Worm (Caenorhabditis elegans): Measurements from ENCODE around the gene Y54G2A.45.
A peak's percentile ranks its signal among the peaks of the same experiment; 100 is the strongest.

Gene Y54G2A.45

DNA sequence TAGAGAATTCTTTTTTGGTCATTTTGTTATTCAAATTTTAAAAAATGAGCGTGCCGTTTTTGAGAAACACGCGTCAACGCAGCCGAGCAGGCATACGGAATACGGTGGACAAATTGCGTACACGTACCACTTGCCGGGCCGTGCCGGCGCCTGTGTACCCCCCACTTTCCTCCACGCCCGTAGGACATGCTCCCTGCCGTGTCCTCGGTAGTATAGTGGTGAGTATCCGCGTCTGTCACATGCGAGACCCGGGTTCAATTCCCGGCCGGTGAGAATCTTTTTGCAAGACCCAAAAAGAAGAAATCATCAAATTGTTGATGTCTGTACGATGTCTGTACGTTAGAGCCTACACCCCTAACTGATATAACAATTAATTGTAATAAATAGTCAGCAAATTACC, 2.5 kb downstream of the Y54G2A.45 start (continued):
- peak; percentile 33; the same call in 1 of the 2 replicates for TF ChIP-seq cebp-2 (GFP tag; IDR thresholded peaks at IDR 0.05)
- TF ChIP-seq F10E7.11 (tag; optimal IDR thresholded peaks at IDR 0.05): no peak
- TF ChIP-seq zfh-2 (GFP tag; conservative IDR thresholded peaks at IDR 0.05): peak; percentile 54
- no peak for TF ChIP-seq snpc-1.3 (tag; optimal IDR thresholded peaks at IDR 0.05; ENCODE audit: insufficient read depth)
- TF ChIP-seq lir-1 (GFP tag; conservative IDR thresholded peaks at IDR 0.05): no peak
- no peak for TF ChIP-seq athp-1 (tag; optimal IDR thresholded peaks at IDR 0.05)
- TF ChIP-seq lsl-1 (GFP tag; optimal IDR thresholded peaks at IDR 0.05): peak; percentile 7
- no peak for TF ChIP-seq ekl-4 (GFP tag; IDR thresholded peaks at IDR 0.05)
- no peak for TF ChIP-seq mxl-1 (tag; optimal IDR thresholded peaks at IDR 0.05)
- TF ChIP-seq bed-2 (GFP tag; IDR thresholded peaks at IDR 0.05): no peak
- no peak for TF ChIP-seq ceh-91 (GFP tag; IDR thresholded peaks at IDR 0.05)
- peak; percentile 89 for TF ChIP-seq tbp1 (GFP tag; optimal IDR thresholded peaks at IDR 0.05)
- no peak for TF ChIP-seq C17E4.6 (GFP tag; IDR thresholded peaks at IDR 0.05)
- TF ChIP-seq mel-28 (tag; optimal IDR thresholded peaks at IDR 0.05; ENCODE audit: borderline replicate concordance): no peak
- peak; percentile 59 for TF ChIP-seq hmg-1.2 (GFP tag; IDR thresholded peaks at IDR 0.05)
- no peak for TF ChIP-seq bed-1 (GFP tag; IDR thresholded peaks at IDR 0.05)
- TF ChIP-seq attf-3 (GFP tag; conservative IDR thresholded peaks at IDR 0.05): 0 out of 2 replicates have a peak, but pooled peaks have one; percentile 26
- TF ChIP-seq K12H6.12 (tag; optimal IDR thresholded peaks at IDR 0.05): peak; percentile 1
- no peak for TF ChIP-seq T26A5.8 (tag; optimal IDR thresholded peaks at IDR 0.05)
- no peak for TF ChIP-seq rcor-1 (GFP tag; IDR thresholded peaks at IDR 0.05)
- no peak for TF ChIP-seq snpc-4 (GFP tag; optimal IDR thresholded peaks at IDR 0.05)
- peak in 1 of 4 experiments; percentile 31 for TF ChIP-seq snpc-4 (tag; optimal IDR thresholded peaks at IDR 0.05)
- TF ChIP-seq ztf-28 (GFP tag; IDR thresholded peaks at IDR 0.05): peak; percentile 13; the same call in 1 of the 2 replicates
- TF ChIP-seq snpc-1.1 (tag; optimal IDR thresholded peaks at IDR 0.05; ENCODE audit: insufficient read depth): no peak
- peak; percentile 46 for TF ChIP-seq rpc-1 (optimal IDR thresholded peaks at IDR 0.05)
- peak; percentile 72 for TF ChIP-seq rpc-1 (tag; optimal IDR thresholded peaks at IDR 0.05)
- no peak for TF ChIP-seq tlf-1 (GFP tag; optimal IDR thresholded peaks at IDR 0.05)
- peak; percentile 17 for TF ChIP-seq ztf-18 (tag; optimal IDR thresholded peaks at IDR 0.05)
- no peak for TF ChIP-seq sea-2 (GFP tag; IDR thresholded peaks at IDR 0.05)
- TF ChIP-seq dox-1 (GFP tag; IDR thresholded peaks at IDR 0.05): peak; percentile 68
- no peak for TF ChIP-seq lsy-27 (tag; optimal IDR thresholded peaks at IDR 0.05; ENCODE audit: borderline replicate concordance, insufficient read depth)

DNA sequence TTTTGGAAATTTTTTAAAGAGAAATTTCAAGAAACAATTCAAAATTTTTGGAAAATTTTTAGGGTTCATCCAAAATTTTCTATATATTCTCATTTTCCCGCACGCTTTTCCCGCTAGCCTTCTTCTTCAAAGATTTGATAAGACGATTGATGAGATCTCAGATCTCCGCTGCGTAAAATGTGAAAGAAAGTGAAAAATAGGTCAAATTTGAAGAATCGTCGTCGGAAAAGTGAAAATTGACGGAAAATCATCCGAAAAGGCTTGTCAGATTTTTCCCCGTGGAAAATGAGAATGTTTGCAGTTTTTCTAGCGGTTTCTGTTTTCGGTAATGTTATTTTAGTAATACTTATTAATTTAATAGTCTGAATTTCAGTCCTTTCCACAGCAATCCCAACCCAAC, 3.6 kb downstream of the Y54G2A.45 start, which contains the start of gene Y54G2A.76:
Y54G2A.76 (plus strand) TSS at position 203 of the 400 bp plus-strand sequence.
- TF ChIP-seq die-1 (tag; optimal IDR thresholded peaks at IDR 0.05): no peak
- TF ChIP-seq snpc-1.1 (tag; optimal IDR thresholded peaks at IDR 0.05; ENCODE audit: insufficient read depth): no peak

- TF ChIP-seq snpc-4 (GFP tag; optimal IDR thresholded peaks at IDR 0.05) (no peak), snpc-4 (tag; optimal IDR thresholded peaks at IDR 0.05) (peak in 2 of 4 experiments; percentile 65 to 88), zfh-2 (GFP tag; conservative IDR thresholded peaks at IDR 0.05) (peak; percentile 79), chd-7 (tag; optimal IDR thresholded peaks at IDR 0.05) (peak; percentile 12), snpc-3.4 (tag; optimal IDR thresholded peaks at IDR 0.05) (no peak)
Measured at ce11 chrIV:2817038-2817437, 11.4 kb downstream of the Y54G2A.45 start.

DNA sequence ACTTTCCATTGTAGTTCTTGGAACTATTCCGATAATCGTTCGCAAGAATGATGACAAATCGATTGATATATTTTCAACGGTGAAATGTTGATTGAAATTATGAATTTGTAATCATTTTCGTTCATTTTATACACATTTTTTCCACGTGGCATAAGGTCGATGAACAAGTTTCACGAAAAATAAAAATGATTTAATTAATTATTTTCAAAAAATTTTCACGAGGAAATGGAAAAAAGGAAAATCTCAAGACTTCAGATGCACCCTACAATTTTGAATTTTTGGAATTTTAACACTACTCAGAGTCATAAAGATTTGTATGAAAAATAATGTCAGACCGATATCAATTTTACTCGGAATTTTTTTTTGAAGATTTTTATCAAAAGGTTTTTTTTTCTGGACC, 14.0 kb downstream of the Y54G2A.45 start, which contains the start of gene Y54G2A.13:
Y54G2A.13 (minus strand) TSS at position 101 of the 400 bp plus-strand sequence.
- no peak for TF ChIP-seq ztf-6 (GFP tag; IDR thresholded peaks at IDR 0.05)
- TF ChIP-seq zim-3 (tag; optimal IDR thresholded peaks at IDR 0.05): no peak
- no peak for TF ChIP-seq ceh-91 (GFP tag; IDR thresholded peaks at IDR 0.05)
- TF ChIP-seq mes-4 (tag; optimal IDR thresholded peaks at IDR 0.05): no peak
- TF ChIP-seq lin-35 (GFP tag; optimal IDR thresholded peaks at IDR 0.05): no peak
- no peak for TF ChIP-seq ztf-25 (GFP tag; IDR thresholded peaks at IDR 0.05)
- TF ChIP-seq lsl-1 (GFP tag; optimal IDR thresholded peaks at IDR 0.05): no peak
- no peak for TF ChIP-seq egrh-3 (GFP tag; IDR thresholded peaks at IDR 0.05)
- TF ChIP-seq Y53G8AR.9 (GFP tag; conservative IDR thresholded peaks at IDR 0.05): no peak
- no peak for TF ChIP-seq lin-26 (GFP tag; IDR thresholded peaks at IDR 0.05)
- TF ChIP-seq hmg-20 (GFP tag; IDR thresholded peaks at IDR 0.05): no peak
- no peak for TF ChIP-seq ceh-100 (GFP tag; IDR thresholded peaks at IDR 0.05)
- TF ChIP-seq fkh-3 (tag; optimal IDR thresholded peaks at IDR 0.05): no peak
